Worm (Caenorhabditis elegans): ENCODE measurements around the gene sid-1.

Gene sid-1

DNA sequence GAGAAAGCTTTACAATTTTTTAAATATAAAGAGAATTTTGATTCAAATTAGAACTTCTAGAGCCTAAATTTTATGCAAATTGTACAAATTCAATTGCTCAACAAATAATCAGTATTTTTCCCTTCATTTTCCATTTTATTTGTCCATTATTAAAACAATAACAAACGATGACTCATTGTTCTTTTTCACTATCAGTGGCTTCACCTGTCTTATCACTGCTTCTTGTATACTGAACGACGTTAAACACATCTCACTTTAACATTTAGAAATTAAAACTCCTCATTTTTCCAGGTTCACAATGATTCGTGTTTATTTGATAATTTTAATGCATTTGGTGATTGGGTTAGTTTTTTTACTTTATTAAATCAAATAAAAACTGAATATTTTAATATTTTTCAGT lies at the start of gene sid-1:
Gene sid-1, plus strand, starts transcription at position 292 of the 400 bp plus-strand sequence.
- TF ChIP-seq dmd-6 (GFP tag; IDR thresholded peaks at IDR 0.05): peak; percentile 8; the same call in 1 of the 2 replicates
- TF ChIP-seq mes-2 (tag; optimal IDR thresholded peaks at IDR 0.05; ENCODE audit: poor library complexity, severe bottlenecking): no peak
- TF ChIP-seq daf-16 (GFP tag; optimal IDR thresholded peaks at IDR 0.05): no peak
- peak; percentile 81 for TF ChIP-seq daf-16 (tag; optimal IDR thresholded peaks at IDR 0.05)
- TF ChIP-seq tra-1 (GFP tag; IDR thresholded peaks at IDR 0.05): no peak
- peak; percentile 54 for TF ChIP-seq nhr-28 (tag; optimal IDR thresholded peaks at IDR 0.05)
- TF ChIP-seq Y48G9A.11 (GFP tag; IDR thresholded peaks at IDR 0.05): no peak
- TF ChIP-seq spr-3 (GFP tag; optimal IDR thresholded peaks at IDR 0.05): no peak
- peak; percentile 59 for TF ChIP-seq pqm-1 (tag; optimal IDR thresholded peaks at IDR 0.05)
- TF ChIP-seq sdz-12 (GFP tag; optimal IDR thresholded peaks at IDR 0.05): no peak
- peak; percentile 5 for TF ChIP-seq dve-1 (tag; optimal IDR thresholded peaks at IDR 0.05; ENCODE audit: insufficient read depth)
- no peak for TF ChIP-seq ceh-20 (GFP tag; IDR thresholded peaks at IDR 0.05)
- TF ChIP-seq gei-8 (GFP tag; optimal IDR thresholded peaks at IDR 0.05): no peak
- no peak for TF ChIP-seq Y5F2A.4 (GFP tag; optimal IDR thresholded peaks at IDR 0.05)

DNA sequence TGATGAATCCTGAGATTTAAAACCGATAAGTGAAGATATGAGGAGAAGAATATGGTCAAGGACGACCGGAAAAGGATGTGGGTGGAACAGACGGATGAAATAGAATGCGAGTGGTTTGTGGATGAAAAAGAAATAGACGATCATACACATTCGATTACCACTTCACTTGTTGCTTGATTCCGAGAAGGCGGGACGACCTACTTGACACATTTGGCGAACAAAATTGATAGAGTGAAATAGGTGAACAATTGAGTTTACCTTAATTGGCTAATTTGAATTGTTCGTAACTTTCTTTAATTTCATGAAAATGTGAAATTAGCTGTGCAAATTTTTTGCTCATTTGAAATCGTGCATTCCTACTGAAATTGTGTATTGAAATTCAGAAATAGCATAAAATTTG lies 47.7 kb upstream of the sid-1 start, which contains the start of gene Y58A7A.2:
Gene Y58A7A.2, minus strand, starts transcription at position 101 of the 400 bp plus-strand sequence.
- TF ChIP-seq F37D6.2 (tag; optimal IDR thresholded peaks at IDR 0.05) (no peak), lin-39 (tag; optimal IDR thresholded peaks at IDR 0.05) (no peak), mxl-3 (GFP tag; optimal IDR thresholded peaks at IDR 0.05) (no peak), snpc-1.2 (GFP tag; IDR thresholded peaks at IDR 0.05) (no peak), ceh-28 (tag; optimal IDR thresholded peaks at IDR 0.05) (no peak), lsy-2 (tag; optimal IDR thresholded peaks at IDR 0.05) (no peak)

ce11 chrV:5080853-5081338 lies 38.9 kb upstream of the sid-1 start, which contains the start of gene Y58A7A.3:
TSS of gene Y58A7A.3 (minus strand) at chrV:5080903.
- TF ChIP-seq hmg-1.1 (GFP tag; IDR thresholded peaks at IDR 0.05): no peak
- no peak for TF ChIP-seq D1046.2 (GFP tag; IDR thresholded peaks at IDR 0.05)
- TF ChIP-seq lin-29 (GFP tag; IDR thresholded peaks at IDR 0.05): no peak
- no peak for TF ChIP-seq nhr-76 (tag; optimal IDR thresholded peaks at IDR 0.05)
- TF ChIP-seq fkh-10 (GFP tag; optimal IDR thresholded peaks at IDR 0.05): no peak
- TF ChIP-seq gei-8 (GFP tag; optimal IDR thresholded peaks at IDR 0.05): no peak
- no peak for TF ChIP-seq nhr-11 (tag; optimal IDR thresholded peaks at IDR 0.05)
- TF ChIP-seq dpl-1 (GFP tag; optimal IDR thresholded peaks at IDR 0.05): peak; percentile 20
- no peak for TF ChIP-seq Y5F2A.4 (GFP tag; optimal IDR thresholded peaks at IDR 0.05)
- TF ChIP-seq madf-5 (GFP tag; IDR thresholded peaks at IDR 0.05): no peak
- no peak for TF ChIP-seq lin-39 (tag; optimal IDR thresholded peaks at IDR 0.05)
- TF ChIP-seq ceh-28 (tag; optimal IDR thresholded peaks at IDR 0.05): no peak
- peak; percentile 32 for TF ChIP-seq mxl-3 (GFP tag; optimal IDR thresholded peaks at IDR 0.05)
- no peak for TF ChIP-seq spr-1 (tag; optimal IDR thresholded peaks at IDR 0.05)
- TF ChIP-seq dmd-8 (GFP tag; IDR thresholded peaks at IDR 0.05): no peak
- TF ChIP-seq Y48G9A.11 (GFP tag; IDR thresholded peaks at IDR 0.05): no peak
- TF ChIP-seq jun-1 (tag; optimal IDR thresholded peaks at IDR 0.05): no peak
- TF ChIP-seq F26F4.8 (GFP tag; conservative IDR thresholded peaks at IDR 0.05): no peak
- TF ChIP-seq dmd-9 (GFP tag; IDR thresholded peaks at IDR 0.05): no peak
- no peak for TF ChIP-seq ceh-62 (tag; optimal IDR thresholded peaks at IDR 0.05)
- TF ChIP-seq php-3 (GFP tag; IDR thresholded peaks at IDR 0.05): no peak
- TF ChIP-seq mes-2 (tag; optimal IDR thresholded peaks at IDR 0.05; ENCODE audit: poor library complexity, severe bottlenecking): peak; percentile 54
- TF ChIP-seq R02D3.7 (tag; optimal IDR thresholded peaks at IDR 0.05): no peak
- no peak for TF ChIP-seq lin-1 (GFP tag; IDR thresholded peaks at IDR 0.05)
- peak; percentile 37; the same call in 1 of the 2 replicates for TF ChIP-seq dmd-6 (GFP tag; IDR thresholded peaks at IDR 0.05)
- TF ChIP-seq F37D6.2 (tag; optimal IDR thresholded peaks at IDR 0.05): no peak
- no peak for TF ChIP-seq ctbp-1 (GFP tag; IDR thresholded peaks at IDR 0.05)
- no peak for TF ChIP-seq attf-4 (tag; optimal IDR thresholded peaks at IDR 0.05)
- TF ChIP-seq nhr-48 (tag; optimal IDR thresholded peaks at IDR 0.05): no peak
- no peak for TF ChIP-seq tra-1 (GFP tag; IDR thresholded peaks at IDR 0.05)
- peak; percentile 30 for TF ChIP-seq nhr-77 (tag; optimal IDR thresholded peaks at IDR 0.05)
- TF ChIP-seq daf-16 (GFP tag; optimal IDR thresholded peaks at IDR 0.05): no peak
- TF ChIP-seq daf-16 (tag; optimal IDR thresholded peaks at IDR 0.05): peak; percentile 64
- peak; percentile 48 for TF ChIP-seq hlh-30 (tag; optimal IDR thresholded peaks at IDR 0.05; ENCODE audit: insufficient read depth)
- no peak for TF ChIP-seq daf-8 (GFP tag; IDR thresholded peaks at IDR 0.05)
- TF ChIP-seq ceh-20 (GFP tag; IDR thresholded peaks at IDR 0.05): no peak
- TF ChIP-seq set-16 (GFP tag; IDR thresholded peaks at IDR 0.05): no peak
- no peak for TF ChIP-seq ceh-32 (tag; optimal IDR thresholded peaks at IDR 0.05; ENCODE audit: poor library complexity)
